Worm (Caenorhabditis elegans) whole organism, L2 larva: Measurements from ENCODE around the gene Y50D4A.10.

Experiments
- F13H6.1 ChIP-seq: sonication (generic microtip); optimal IDR thresholded peaks from 2 replicates; lab custom pipeline; 2016; ENCODE audit warnings: missing genetic modification characterization, missing compliant biosample characterization
- R02D3.7 ChIP-seq: fragments of 150-350 bp; optimal IDR thresholded peaks from 2 replicates; lab custom pipeline; 2014; ENCODE audit warnings: missing biosample characterization, missing genetic modification characterization
- Y55F3AM.14 ChIP-seq: fragments of 200-800 bp; sonication (Bioruptor generic); optimal IDR thresholded peaks from 2 replicates; lab custom pipeline; 2018; ENCODE audit warnings: mild to moderate bottlenecking, missing genetic modification characterization, missing compliant biosample characterization
- alr-1 ChIP-seq: fragments of 150-350 bp; optimal IDR thresholded peaks from 2 replicates; lab custom pipeline; 2014; ENCODE audit warnings: missing biosample characterization, missing genetic modification characterization
- aly-2 ChIP-seq: fragments of 150-350 bp; optimal IDR thresholded peaks from 2 replicates; lab custom pipeline; 2014; ENCODE audit warnings: missing biosample characterization, missing genetic modification characterization
- ama-1 ChIP-seq: fragments of 150-350 bp; optimal IDR thresholded peaks from 2 replicates; lab custom pipeline; 2018; ENCODE audit warnings: inconsistent platforms
- crh-2 ChIP-seq: sonication (generic microtip); optimal IDR thresholded peaks from 2 replicates; lab custom pipeline; 2017; ENCODE audit warnings: missing biosample characterization, missing genetic modification characterization
- dmd-4 ChIP-seq: sonication (generic microtip); optimal IDR thresholded peaks from 2 replicates; lab custom pipeline; 2017; ENCODE audit warnings: missing biosample characterization, missing genetic modification characterization
- egl-27 ChIP-seq: sonication (generic microtip); optimal IDR thresholded peaks from 3 replicates; lab custom pipeline; 2017; ENCODE audit warnings: missing biosample characterization, missing genetic modification reagents, missing genetic modification characterization
- elt-1 ChIP-seq: fragments of 150-350 bp; optimal IDR thresholded peaks from 2 replicates; lab custom pipeline; 2014; ENCODE audit warnings: missing biosample characterization, missing genetic modification characterization
- elt-3 ChIP-seq: sonication (generic microtip); optimal IDR thresholded peaks from 2 replicates; lab custom pipeline; 2017; ENCODE audit warnings: missing biosample characterization, missing genetic modification characterization
- fos-1 ChIP-seq: fragments of 150-350 bp; optimal IDR thresholded peaks from 2 replicates; lab custom pipeline; 2014; ENCODE audit warnings: missing biosample characterization, missing genetic modification characterization
- gmeb-1 ChIP-seq: fragments of 150-350 bp; optimal IDR thresholded peaks from 2 replicates; lab custom pipeline; 2014; ENCODE audit warnings: missing biosample characterization, missing genetic modification characterization
- lin-11 ChIP-seq: fragments of 150-350 bp; sonication (generic microtip); optimal IDR thresholded peaks from 2 replicates; lab custom pipeline; 2014; ENCODE audit warnings: missing biosample characterization, missing genetic modification characterization, inconsistent platforms, mixed read lengths
- lin-13 ChIP-seq: fragments of 150-350 bp; optimal IDR thresholded peaks from 2 replicates; lab custom pipeline; 2014; ENCODE audit warnings: missing biosample characterization, missing genetic modification reagents, missing genetic modification characterization
- lin-39 ChIP-seq: fragments of 150-350 bp; optimal IDR thresholded peaks from 2 replicates; lab custom pipeline; 2014; ENCODE audit warnings: missing biosample characterization, missing genetic modification reagents, missing genetic modification characterization
- lsy-2 ChIP-seq, 2 experiments: fragments of 150-350 bp in 1 of 2; sonication (generic microtip) in 1 of 2; optimal IDR thresholded peaks; 2 replicates each; lab custom pipeline; 2014 to 2017; ENCODE audit warnings: missing biosample characterization in 2 of 2, missing genetic modification characterization in 2 of 2
- mab-5 ChIP-seq: fragments of 150-350 bp; optimal IDR thresholded peaks from 2 replicates; lab custom pipeline; 2014; ENCODE audit warnings: missing biosample characterization, missing genetic modification characterization
- mbf-1 ChIP-seq: sonication (generic microtip); optimal IDR thresholded peaks from 2 replicates; lab custom pipeline; 2017; ENCODE audit warnings: missing biosample characterization, missing genetic modification characterization
- mdl-1 ChIP-seq, 2 experiments: fragments of 150-350 bp in 1 of 2; sonication (generic microtip) in 1 of 2; optimal IDR thresholded peaks; 2 replicates each; lab custom pipeline; 2017; ENCODE audit warnings: missing biosample characterization in 2 of 2, missing genetic modification characterization in 2 of 2
- nhr-10 ChIP-seq: sonication (generic microtip); optimal IDR thresholded peaks from 2 replicates; lab custom pipeline; 2017; ENCODE audit warnings: missing biosample characterization, missing genetic modification characterization
- nhr-11 ChIP-seq: fragments of 150-350 bp; optimal IDR thresholded peaks from 2 replicates; lab custom pipeline; 2014; ENCODE audit warnings: missing biosample characterization, missing genetic modification characterization
- nhr-12 ChIP-seq: fragments of 150-350 bp; optimal IDR thresholded peaks from 2 replicates; lab custom pipeline; 2014; ENCODE audit warnings: missing biosample characterization, missing genetic modification characterization
- nhr-129 ChIP-seq: fragments of 150-350 bp; optimal IDR thresholded peaks from 2 replicates; lab custom pipeline; 2014; ENCODE audit warnings: missing biosample characterization, missing genetic modification characterization
- nhr-237 ChIP-seq: fragments of 150-350 bp; optimal IDR thresholded peaks from 2 replicates; lab custom pipeline; 2014; ENCODE audit warnings: missing biosample characterization, missing genetic modification characterization
- nhr-25 ChIP-seq: fragments of 150-350 bp; sonication (generic microtip); optimal IDR thresholded peaks from 3 replicates; lab custom pipeline; 2014; ENCODE audit warnings: missing biosample characterization, missing genetic modification characterization
- peb-1 ChIP-seq: fragments of 150-350 bp; optimal IDR thresholded peaks from 2 replicates; lab custom pipeline; 2014; ENCODE audit warnings: missing biosample characterization, missing genetic modification characterization
- skn-1 ChIP-seq: sonication (generic microtip); optimal IDR thresholded peaks from 2 replicates; lab custom pipeline; 2017; ENCODE audit warnings: missing biosample characterization, missing genetic modification characterization
- sma-3 ChIP-seq: sonication (generic microtip); optimal IDR thresholded peaks from 2 replicates; lab custom pipeline; 2016; ENCODE audit warnings: missing genetic modification reagents, missing genetic modification characterization, missing compliant biosample characterization
- sma-9 ChIP-seq, 2 experiments: fragments of 150-350 bp in 1 of 2; sonication (generic microtip) in 1 of 2; optimal IDR thresholded peaks; 2 replicates each; lab custom pipeline; 2014 to 2016; ENCODE audit warnings: missing genetic modification characterization in 2 of 2, mild to moderate bottlenecking in 1 of 2, missing biosample characterization in 1 of 2, missing compliant biosample characterization in 1 of 2, missing genetic modification reagents in 1 of 2, moderate library complexity in 1 of 2
- snpc-4 ChIP-seq: fragments of 150-350 bp; optimal IDR thresholded peaks from 2 replicates; lab custom pipeline; 2014; ENCODE audit warnings: missing biosample characterization, missing genetic modification characterization
- unc-39 ChIP-seq: fragments of 150-350 bp; optimal IDR thresholded peaks from 2 replicates; lab custom pipeline; 2014; ENCODE audit warnings: missing biosample characterization, missing genetic modification characterization
- unc-55 ChIP-seq: fragments of 150-350 bp; sonication (generic microtip); optimal IDR thresholded peaks from 3 replicates; lab custom pipeline; 2014; ENCODE audit warnings: missing biosample characterization, missing genetic modification reagents, missing genetic modification characterization
- unc-62 ChIP-seq: fragments of 150-350 bp; optimal IDR thresholded peaks from 2 replicates; lab custom pipeline; 2014; ENCODE audit warnings: missing biosample characterization, missing genetic modification reagents, missing genetic modification characterization
- ztf-1 ChIP-seq: fragments of 200-800 bp; sonication (Bioruptor generic); conservative IDR thresholded peaks from 2 replicates; pipeline ENCODE4 v1.3.6; 2022; ENCODE audit warnings: missing genetic modification characterization, missing compliant biosample characterization
- ztf-11 ChIP-seq: sonication (generic microtip); optimal IDR thresholded peaks from 2 replicates; lab custom pipeline; 2017; ENCODE audit warnings: missing biosample characterization, missing genetic modification characterization
- ztf-4 ChIP-seq: fragments of 150-350 bp; optimal IDR thresholded peaks from 2 replicates; lab custom pipeline; 2014; ENCODE audit warnings: missing biosample characterization, missing genetic modification characterization

The Y50D4A.10 gene

ce11 chrV:1243011-1243410 is 22.6 kb upstream of the Y50D4A.10 start:
- TF ChIP-seq sma-9 (GFP tag; optimal IDR thresholded peaks at IDR 0.05; lab: Kevin White, UChicago) (peak; percentile 12), sma-9 (tag; optimal IDR thresholded peaks at IDR 0.05; lab: Kevin White, UChicago) (no peak), nhr-237 (tag; lab: Kevin White, UChicago) (no peak), nhr-129 (tag; lab: Kevin White, UChicago) (peak; percentile 35)
- TF ChIP-seq, all 48 proteins: peak for 2

- TF ChIP-seq snpc-4 (tag; lab: Kevin White, UChicago) (no peak), nhr-11 (tag; lab: Kevin White, UChicago) (no peak), lsy-2 (tag; optimal IDR thresholded peaks at IDR 0.05; lab: Kevin White, UChicago) (no peak), Y55F3AM.14 (GFP tag; lab: Kevin White, UChicago) (no peak), lin-13 (GFP tag; lab: Kevin White, UChicago) (no peak), ztf-4 (tag; lab: Kevin White, UChicago) (no peak), unc-39 (tag; lab: Kevin White, UChicago) (no peak)
Observed at ce11 chrV:1242432-1242831, 22.1 kb upstream of the Y50D4A.10 start.

ce11 chrV:1236333-1237068 is 16.1 kb upstream of the Y50D4A.10 start:
- TF ChIP-seq unc-62 (GFP tag; lab: Kevin White, UChicago): no peak
- TF ChIP-seq R02D3.7 (tag; lab: Kevin White, UChicago): no peak
- TF ChIP-seq sma-9 (GFP tag; optimal IDR thresholded peaks at IDR 0.05; lab: Kevin White, UChicago): no peak
- no peak for TF ChIP-seq sma-9 (tag; optimal IDR thresholded peaks at IDR 0.05; lab: Kevin White, UChicago)
- no peak for TF ChIP-seq ztf-1 (GFP tag; lab: Robert Waterston, UW)
- no peak for TF ChIP-seq lsy-2 (tag; optimal IDR thresholded peaks at IDR 0.05; lab: Kevin White, UChicago)
- no peak for TF ChIP-seq unc-39 (tag; lab: Kevin White, UChicago)
- TF ChIP-seq elt-3 (tag; lab: Kevin White, UChicago): no peak
- TF ChIP-seq mbf-1 (tag; lab: Kevin White, UChicago): no peak
- no peak for TF ChIP-seq nhr-25
- TF ChIP-seq lin-11 (tag; lab: Kevin White, UChicago): no peak
- no peak for TF ChIP-seq crh-2 (tag; lab: Kevin White, UChicago)
- no peak for TF ChIP-seq lin-39 (tag; lab: Kevin White, UChicago)
- TF ChIP-seq ama-1 (lab: Kevin White, UChicago): no peak
- TF ChIP-seq nhr-12 (tag; lab: Kevin White, UChicago): no peak
- TF ChIP-seq F13H6.1 (tag; lab: Kevin White, UChicago): no peak
- TF ChIP-seq, all 48 proteins: peak for 0

ce11 chrV:1235355-1235754 is 15.0 kb upstream of the Y50D4A.10 start, which contains the start of gene madd-2:
Gene madd-2, minus strand, starts transcription at chrV:1235455.
- TF ChIP-seq lin-39 (tag; lab: Kevin White, UChicago) (no peak), elt-1 (no peak), snpc-4 (tag; lab: Kevin White, UChicago) (no peak), unc-55 (GFP tag; lab: Kevin White, UChicago) (no peak), gmeb-1 (no peak), mbf-1 (tag; lab: Kevin White, UChicago) (no peak), mab-5 (tag; lab: Kevin White, UChicago) (no peak), aly-2 (tag; lab: Kevin White, UChicago) (no peak), alr-1 (tag; lab: Kevin White, UChicago) (no peak), ztf-11 (tag; lab: Kevin White, UChicago) (no peak), lsy-2 (tag; optimal IDR thresholded peaks at IDR 0.05; lab: Kevin White, UChicago) (no peak), ztf-1 (GFP tag; lab: Robert Waterston, UW) (no peak), crh-2 (tag; lab: Kevin White, UChicago) (no peak), peb-1 (tag; lab: Kevin White, UChicago) (no peak), egl-27 (tag; lab: Kevin White, UChicago) (no peak), skn-1 (no peak), sma-3 (no peak), nhr-25 (no peak)
- TF ChIP-seq, all 48 proteins: peak for 0

- TF ChIP-seq elt-3 (tag; lab: Kevin White, UChicago) (no peak), mdl-1 (tag; optimal IDR thresholded peaks at IDR 0.05; lab: Kevin White, UChicago) (no peak), nhr-10 (tag; lab: Kevin White, UChicago) (no peak), egl-27 (tag; lab: Kevin White, UChicago) (no peak), F13H6.1 (tag; lab: Kevin White, UChicago) (no peak), crh-2 (tag; lab: Kevin White, UChicago) (no peak), fos-1 (tag; lab: Kevin White, UChicago) (no peak), dmd-4 (no peak), gmeb-1 (no peak), lsy-2 (tag; optimal IDR thresholded peaks at IDR 0.05; lab: Kevin White, UChicago) (no peak), sma-3 (no peak), mbf-1 (tag; lab: Kevin White, UChicago) (no peak), nhr-12 (tag; lab: Kevin White, UChicago) (no peak), snpc-4 (tag; lab: Kevin White, UChicago) (no peak), ama-1 (lab: Kevin White, UChicago) (no peak), lin-13 (GFP tag; lab: Kevin White, UChicago) (no peak), aly-2 (tag; lab: Kevin White, UChicago) (no peak)
Observed at ce11 chrV:1232574-1232973, 12.2 kb upstream of the Y50D4A.10 start.
